Fruit fly (Drosophila melanogaster) whole organism, embryonic: ENCODE data around the gene Dh44.

Source experiments
- Ada2b ChIP-seq: fragments of 200-800 bp; sonication (Bioruptor generic); IDR thresholded peaks from 2 replicates; pipeline ENCODE4 v1.3.6; 2022; ENCODE audit warnings: missing biosample characterization, missing genetic modification characterization
- Aef1 ChIP-seq: fragments of 200-800 bp; sonication (Bioruptor generic); IDR thresholded peaks from 3 replicates; pipeline ENCODE4 v1.3.6; 2022; ENCODE audit warnings: missing biosample characterization, missing genetic modification characterization
- CG11723 ChIP-seq: fragments of 200-800 bp; sonication (Bioruptor generic); optimal IDR thresholded peaks from 2 replicates; lab custom pipeline; 2017; ENCODE audit warnings: missing biosample characterization, mild to moderate bottlenecking, missing genetic modification characterization
- CG12071 ChIP-seq: fragments of 200-800 bp; sonication (Bioruptor generic); optimal IDR thresholded peaks from 3 replicates; lab custom pipeline; 2018; ENCODE audit warnings: missing biosample characterization, mild to moderate bottlenecking, missing genetic modification characterization
- CG12769 ChIP-seq: fragments of 200-800 bp; sonication (Bioruptor generic); optimal IDR thresholded peaks from 2 replicates; lab custom pipeline; 2019; ENCODE audit warnings: missing biosample characterization, mild to moderate bottlenecking, missing genetic modification characterization, moderate library complexity
- CG13287 ChIP-seq: fragments of 200-800 bp; sonication (Bioruptor generic); IDR thresholded peaks from 2 replicates; pipeline ENCODE4 v1.3.6; 2022; ENCODE audit warnings: missing biosample characterization, missing genetic modification characterization; ENCODE audit not compliant: partially characterized antibody
- CG13624 ChIP-seq: fragments of 200-800 bp; sonication (Bioruptor generic); optimal IDR thresholded peaks from 2 replicates; lab custom pipeline; 2016; ENCODE audit warnings: missing biosample characterization, missing genetic modification characterization
- CG15073 ChIP-seq: fragments of 200-800 bp; sonication (Bioruptor generic); optimal IDR thresholded peaks from 2 replicates; lab custom pipeline; 2016; ENCODE audit warnings: missing biosample characterization, missing genetic modification characterization
- CG15269 ChIP-seq: fragments of 200-800 bp; sonication (Bioruptor generic); optimal IDR thresholded peaks from 2 replicates; lab custom pipeline; 2018; ENCODE audit warnings: missing biosample characterization, mild to moderate bottlenecking, missing genetic modification characterization, moderate library complexity
- CG15514 ChIP-seq: fragments of 200-800 bp; sonication (Bioruptor generic); optimal IDR thresholded peaks from 3 replicates; lab custom pipeline; 2017; ENCODE audit warnings: missing biosample characterization, missing genetic modification characterization, mild to moderate bottlenecking, moderate library complexity, missing genetic modification reagents
- CG17361 ChIP-seq: fragments of 200-800 bp; sonication (Bioruptor generic); IDR thresholded peaks from 3 replicates; pipeline ENCODE4 v1.3.6; 2022; ENCODE audit warnings: missing biosample characterization, missing genetic modification characterization
- CG30403 ChIP-seq: fragments of 200-800 bp; sonication (Bioruptor generic); optimal IDR thresholded peaks from 3 replicates; lab custom pipeline; 2016; ENCODE audit warnings: missing biosample characterization, missing genetic modification characterization
- CG31441 ChIP-seq: fragments of 200-800 bp; sonication (Bioruptor generic); IDR thresholded peaks from 2 replicates; pipeline ENCODE4 v1.3.6; 2022; ENCODE audit warnings: missing biosample characterization, missing genetic modification characterization
- CG3847 ChIP-seq: fragments of 200-800 bp; sonication (Bioruptor generic); IDR thresholded peaks from 2 replicates; pipeline ENCODE4 v1.3.6; 2022; ENCODE audit warnings: missing biosample characterization, missing genetic modification characterization
- CG4360 ChIP-seq: fragments of 200-800 bp; sonication (Bioruptor generic); IDR thresholded peaks from 2 replicates; pipeline ENCODE4 v1.3.6; 2022; ENCODE audit warnings: missing biosample characterization, missing genetic modification characterization
- CG4404 ChIP-seq: fragments of 200-800 bp; sonication (Bioruptor generic); IDR thresholded peaks from 2 replicates; pipeline ENCODE4 v1.3.6; 2022; ENCODE audit warnings: missing biosample characterization, missing genetic modification characterization
- CG7928 ChIP-seq: fragments of 200-800 bp; sonication (Bioruptor generic); optimal IDR thresholded peaks from 2 replicates; lab custom pipeline; 2017; ENCODE audit warnings: missing biosample characterization, mild to moderate bottlenecking, missing genetic modification characterization
- CG7987 ChIP-seq: fragments of 200-800 bp; sonication (Bioruptor generic); optimal IDR thresholded peaks from 2 replicates; lab custom pipeline; 2018; ENCODE audit warnings: missing biosample characterization, mild to moderate bottlenecking, missing genetic modification characterization, moderate library complexity
- CG8478 ChIP-seq: fragments of >200 bp; optimal IDR thresholded peaks from 2 replicates; lab custom pipeline; 2018
- D19A ChIP-seq: fragments of 200-800 bp; optimal IDR thresholded peaks from 3 replicates; lab custom pipeline; 2019; ENCODE audit warnings: missing biosample characterization, mild to moderate bottlenecking, missing genetic modification characterization, moderate library complexity
- HLH54F ChIP-seq: fragments of 200-800 bp; sonication (Bioruptor generic); optimal IDR thresholded peaks from 3 replicates; lab custom pipeline; 2016; ENCODE audit warnings: missing biosample characterization, missing genetic modification characterization
- Hand ChIP-seq: fragments of 200-800 bp; sonication (Bioruptor generic); optimal IDR thresholded peaks from 2 replicates; lab custom pipeline; 2017; ENCODE audit warnings: mild to moderate bottlenecking, missing biosample characterization, missing genetic modification reagents, missing genetic modification characterization
- Lpt ChIP-seq: fragments of >200 bp; optimal IDR thresholded peaks from 2 replicates; lab custom pipeline; 2018; ENCODE audit warnings: missing biosample characterization, missing genetic modification characterization
- Neu2 ChIP-seq: fragments of 200-800 bp; sonication (Bioruptor generic); optimal IDR thresholded peaks from 3 replicates; lab custom pipeline; 2016; ENCODE audit warnings: missing biosample characterization, missing genetic modification characterization, borderline replicate concordance
- Nf-YA ChIP-seq: fragments of 200-800 bp; sonication (Bioruptor generic); IDR thresholded peaks from 2 replicates; pipeline ENCODE4 v1.3.6; 2022; ENCODE audit warnings: missing biosample characterization, missing genetic modification characterization
- Nf-YB ChIP-seq: fragments of 200-800 bp; sonication (Bioruptor generic); optimal IDR thresholded peaks from 3 replicates; lab custom pipeline; 2019; ENCODE audit warnings: missing biosample characterization, mild to moderate bottlenecking, missing genetic modification characterization, moderate library complexity
- Oaz ChIP-seq: fragments of 200-800 bp; sonication (Bioruptor generic); IDR thresholded peaks from 2 replicates; pipeline ENCODE4 v1.3.6; 2022; ENCODE audit warnings: missing biosample characterization, missing genetic modification characterization
- Sry-β ChIP-seq: fragments of 200-800 bp; sonication (Bioruptor generic); optimal IDR thresholded peaks from 2 replicates; lab custom pipeline; 2018; ENCODE audit warnings: missing biosample characterization, mild to moderate bottlenecking, missing genetic modification characterization, moderate library complexity
- Stat92E ChIP-seq, 3 experiments: fragments of >200 bp in 2 of 3; fragments of 200-800 bp in 1 of 3; sonication (Bioruptor generic) in 1 of 3; optimal IDR thresholded peaks; 2 replicates each; lab custom pipeline; 2017 to 2019; ENCODE audit warnings: missing biosample characterization in 3 of 3, missing genetic modification characterization in 3 of 3, mild to moderate bottlenecking in 1 of 3, moderate library complexity in 1 of 3
- Tbp ChIP-seq: fragments of >200 bp; optimal IDR thresholded peaks from 2 replicates; lab custom pipeline; 2018; ENCODE audit warnings: missing biosample characterization, missing genetic modification characterization
- chinmo ChIP-seq: fragments of 200-800 bp; sonication (Bioruptor generic); IDR thresholded peaks from 4 replicates; pipeline ENCODE4 v1.3.6; 2022; ENCODE audit warnings: missing biosample characterization, missing genetic modification characterization; ENCODE audit not compliant: partially characterized antibody
- chm ChIP-seq: fragments of 200-800 bp; sonication (Bioruptor generic); IDR thresholded peaks from 2 replicates; pipeline ENCODE4 v1.3.6; 2022; ENCODE audit warnings: missing biosample characterization, missing genetic modification characterization
- chn ChIP-seq: fragments of 200-800 bp; sonication (Bioruptor generic); optimal IDR thresholded peaks from 2 replicates; lab custom pipeline; 2016; ENCODE audit warnings: missing biosample characterization, missing genetic modification characterization
- crc ChIP-seq: fragments of 200-800 bp; sonication (Bioruptor generic); optimal IDR thresholded peaks from 2 replicates; lab custom pipeline; 2016; ENCODE audit warnings: missing biosample characterization, missing genetic modification characterization
- crol ChIP-seq: fragments of 200-800 bp; sonication (Bioruptor generic); IDR thresholded peaks from 2 replicates; pipeline ENCODE4 v1.3.6; 2022; ENCODE audit warnings: missing biosample characterization, missing genetic modification characterization
- dan ChIP-seq: fragments of 200-800 bp; sonication (Bioruptor generic); IDR thresholded peaks from 2 replicates; pipeline ENCODE4 v1.3.6; 2022; ENCODE audit warnings: missing biosample characterization, missing genetic modification characterization
- dm ChIP-seq: fragments of 200-800 bp; sonication (Bioruptor generic); optimal IDR thresholded peaks from 3 replicates; lab custom pipeline; 2016; ENCODE audit warnings: missing biosample characterization, missing genetic modification characterization
- ftz-f1 ChIP-seq: fragments of 200-800 bp; sonication (Bioruptor generic); optimal IDR thresholded peaks from 2 replicates; lab custom pipeline; 2016; ENCODE audit warnings: missing biosample characterization, missing genetic modification characterization
- gcm ChIP-seq: fragments of 200-800 bp; sonication (Bioruptor generic); optimal IDR thresholded peaks from 2 replicates; lab custom pipeline; 2019; ENCODE audit warnings: missing biosample characterization, mild to moderate bottlenecking, missing genetic modification characterization, moderate library complexity
- ind ChIP-seq: fragments of 200-800 bp; sonication (Bioruptor generic); optimal IDR thresholded peaks from 3 replicates; lab custom pipeline; 2016; ENCODE audit warnings: missing biosample characterization, missing genetic modification characterization
- jing ChIP-seq: fragments of 200-800 bp; sonication (Bioruptor generic); optimal IDR thresholded peaks from 2 replicates; lab custom pipeline; 2018; ENCODE audit warnings: missing biosample characterization, mild to moderate bottlenecking, missing genetic modification characterization
- lov ChIP-seq, 2 experiments: fragments of 200-800 bp in 1 of 2; fragments of >200 bp in 1 of 2; sonication (Bioruptor generic) in 1 of 2; IDR thresholded peaks in 1 of 2; optimal IDR thresholded peaks in 1 of 2; 2 replicates in 1 of 2; 3 replicates in 1 of 2; pipeline versions ENCODE4 v1.3.6 to Lab custom; 2017 to 2022; ENCODE audit warnings: missing biosample characterization in 1 of 2, missing genetic modification characterization in 1 of 2
- maf-S ChIP-seq: fragments of 200-800 bp; sonication (Bioruptor generic); optimal IDR thresholded peaks from 2 replicates; lab custom pipeline; 2016; ENCODE audit warnings: missing biosample characterization, missing genetic modification characterization
- nau ChIP-seq: fragments of 200-800 bp; sonication (Bioruptor generic); optimal IDR thresholded peaks from 3 replicates; lab custom pipeline; 2017; ENCODE audit warnings: missing biosample characterization, mild to moderate bottlenecking, missing genetic modification characterization, missing genetic modification reagents
- nerfin-1 ChIP-seq: fragments of 200-800 bp; sonication (Bioruptor generic); optimal IDR thresholded peaks from 3 replicates; lab custom pipeline; 2019; ENCODE audit warnings: missing biosample characterization, mild to moderate bottlenecking, missing genetic modification characterization, moderate library complexity
- odd ChIP-seq: fragments of 200-800 bp; sonication (Bioruptor generic); optimal IDR thresholded peaks from 2 replicates; lab custom pipeline; 2017; ENCODE audit warnings: missing biosample characterization, mild to moderate bottlenecking, missing genetic modification characterization
- pnt ChIP-seq: fragments of 200-800 bp; sonication (Bioruptor generic); optimal IDR thresholded peaks from 3 replicates; lab custom pipeline; 2016; ENCODE audit warnings: missing biosample characterization, missing genetic modification characterization
- sd ChIP-seq: fragments of 200-800 bp; sonication (Bioruptor generic); optimal IDR thresholded peaks from 3 replicates; lab custom pipeline; 2018; ENCODE audit warnings: missing biosample characterization, mild to moderate bottlenecking, missing genetic modification characterization, moderate library complexity
- slou ChIP-seq: fragments of 200-800 bp; sonication (Bioruptor generic); optimal IDR thresholded peaks from 3 replicates; lab custom pipeline; 2016; ENCODE audit warnings: missing biosample characterization, missing genetic modification characterization
- sna ChIP-seq: fragments of 200-800 bp; sonication (Bioruptor generic); IDR thresholded peaks from 2 replicates; pipeline ENCODE4 v1.3.6; 2022; ENCODE audit warnings: missing biosample characterization, missing genetic modification characterization; ENCODE audit not compliant: partially characterized antibody
- wek ChIP-seq: fragments of 200-800 bp; sonication (Bioruptor generic); optimal IDR thresholded peaks from 3 replicates; lab custom pipeline; 2018; ENCODE audit warnings: missing biosample characterization, mild to moderate bottlenecking, missing genetic modification characterization, moderate library complexity

The Dh44 gene

dm6 chr3R:9630633-9631095 is 7.3 kb upstream of the Dh44 start, which contains the start of gene Calr (continued):
- peak; percentile 33 for TF ChIP-seq nau (GFP tag; lab: Kevin White, UChicago)
- no peak for TF ChIP-seq CG15269 (tag; lab: Kevin White, UChicago)
- peak; percentile 64 for TF ChIP-seq sd (tag; lab: Kevin White, UChicago)
- TF ChIP-seq ftz-f1 = peak; percentile 44
- TF ChIP-seq CG3847 (GFP tag; lab: Robert Waterston, UW) = no peak
- TF ChIP-seq sna (GFP tag; lab: Robert Waterston, UW) = no peak
- TF ChIP-seq Nf-YA (GFP tag; lab: Robert Waterston, UW) = no peak
- peak; percentile 59 for TF ChIP-seq nerfin-1 (tag; lab: Kevin White, UChicago)
- peak; percentile 7 for TF ChIP-seq ind (GFP tag; lab: Kevin White, UChicago)
- peak; percentile 62 for TF ChIP-seq gcm
- TF ChIP-seq CG12071 (GFP tag; lab: Kevin White, UChicago) = no peak
- no peak for TF ChIP-seq chm (GFP tag; lab: Robert Waterston, UW)
- no peak for TF ChIP-seq Oaz
- TF ChIP-seq CG30403 = no peak
- no peak for TF ChIP-seq CG15073 (GFP tag; lab: Kevin White, UChicago)
- peak; percentile 63 for TF ChIP-seq CG7987 (GFP tag; lab: Kevin White, UChicago)
- TF ChIP-seq D19A = peak; percentile 30
- TF ChIP-seq CG8478 (lab: Kevin White, UChicago) = no peak
- peak; percentile 47 for TF ChIP-seq CG7928
- TF ChIP-seq CG12769 = no peak
- TF ChIP-seq CG17361 (GFP tag; lab: Robert Waterston, UW) = no peak
- no peak for TF ChIP-seq pnt (GFP tag; lab: Kevin White, UChicago)
- no peak for TF ChIP-seq Aef1 (GFP tag; lab: Robert Waterston, UW)
- no peak for TF ChIP-seq dm (GFP tag; lab: Kevin White, UChicago)
- no peak for TF ChIP-seq Sry-β
- TF ChIP-seq CG13287 = no peak
- TF ChIP-seq crc (GFP tag; lab: Kevin White, UChicago) = no peak
- peak; percentile 22 for TF ChIP-seq CG13624
- no peak for TF ChIP-seq chinmo (GFP tag; lab: Robert Waterston, UW)
- TF ChIP-seq CG4404 (GFP tag; lab: Robert Waterston, UW) = no peak
- TF ChIP-seq CG4360 (GFP tag; lab: Robert Waterston, UW) = no peak
- TF ChIP-seq maf-S (GFP tag; lab: Kevin White, UChicago) = no peak
- peak; percentile 64 for TF ChIP-seq odd
- no peak for TF ChIP-seq lov (optimal IDR thresholded peaks at IDR 0.05; lab: Kevin White, UChicago)
- TF ChIP-seq lov (GFP tag; IDR thresholded peaks at IDR 0.05; lab: Robert Waterston, UW) = no peak
- peak; percentile 100 for TF ChIP-seq Neu2
- TF ChIP-seq CG15514 (GFP tag; lab: Kevin White, UChicago) = peak; percentile 75
- no peak for TF ChIP-seq CG31441
- no peak for TF ChIP-seq CG11723
- no peak for TF ChIP-seq Tbp (GFP tag; lab: Kevin White, UChicago)
- TF ChIP-seq Lpt = no peak
- TF ChIP-seq crol (GFP tag; lab: Robert Waterston, UW) = no peak
- TF ChIP-seq dan (GFP tag; lab: Robert Waterston, UW) = no peak
- TF ChIP-seq slou = no peak
- TF ChIP-seq chn (GFP tag; lab: Kevin White, UChicago) = peak; percentile 33
- TF ChIP-seq Nf-YB (GFP tag; lab: Kevin White, UChicago) = peak; percentile 100
- TF ChIP-seq Stat92E (GFP tag; optimal IDR thresholded peaks at IDR 0.05; lab: Kevin White, UChicago) = peak in 1 of 3 experiments; percentile 61
- TF ChIP-seq Ada2b (GFP tag; lab: Robert Waterston, UW) = no peak
- no peak for TF ChIP-seq HLH54F (GFP tag; lab: Kevin White, UChicago)
- peak; percentile 12 for TF ChIP-seq jing
- TF ChIP-seq Hand (GFP tag; lab: Kevin White, UChicago) = no peak
- TF ChIP-seq wek (GFP tag; lab: Kevin White, UChicago) = peak; percentile 63
